Worm (Caenorhabditis elegans) whole organism, mixed stage, embryonic: ENCODE measurements around the gene snr-4.

ENCODE experiments used
- cnd-1 ChIP-seq: fragments of 200-800 bp; sonication (Bioruptor generic); optimal IDR thresholded peaks from 2 replicates; lab custom pipeline; 2018; ENCODE audit warnings: mild to moderate bottlenecking, missing genetic modification characterization, missing compliant biosample characterization
- mls-2 ChIP-seq: sonication (generic microtip); optimal IDR thresholded peaks from 2 replicates; lab custom pipeline; 2016; ENCODE audit warnings: mild to moderate bottlenecking, missing genetic modification characterization, moderate library complexity, missing compliant biosample characterization
- nhr-28 ChIP-seq: fragments of 150-350 bp; optimal IDR thresholded peaks from 2 replicates; lab custom pipeline; 2014; ENCODE audit warnings: missing biosample characterization, missing genetic modification characterization
- pha-4 ChIP-seq: fragments of 150-350 bp; optimal IDR thresholded peaks from 2 replicates; lab custom pipeline; 2018; ENCODE audit warnings: missing biosample characterization, missing genetic modification reagents, missing genetic modification characterization

DNA sequence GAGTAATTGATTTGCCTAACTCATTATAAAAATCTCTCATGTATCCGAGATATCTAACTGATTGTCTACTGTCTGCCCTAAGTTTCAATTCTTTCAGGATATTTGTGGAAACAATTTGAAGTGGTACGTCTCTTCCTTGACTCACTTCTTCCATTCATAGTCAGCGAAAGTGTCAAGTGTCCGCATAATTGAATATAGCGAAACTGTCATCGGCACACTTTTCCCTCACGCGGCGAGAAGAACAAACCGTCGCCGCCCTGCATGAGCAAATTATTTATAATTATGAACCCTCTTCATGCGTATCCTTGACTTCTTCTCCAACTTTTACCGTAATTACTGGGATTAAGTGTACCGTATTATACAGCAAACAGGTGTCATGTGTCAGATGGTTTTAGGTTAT, 30.9 kb downstream of the snr-4 start:
- TF ChIP-seq mls-2 (peak; percentile 17), nhr-28 (tag; lab: Kevin White, UChicago) (no peak), cnd-1 (tag; lab: Kevin White, UChicago) (no peak), pha-4 (tag; lab: Kevin White, UChicago) (no peak)
